Worm (Caenorhabditis elegans) whole organism, L4/young adult: ENCODE data around the gene C30G7.3.

ENCODE experiments used
- W03F9.2 ChIP-seq: fragments of 150-350 bp; optimal IDR thresholded peaks from 2 replicates; lab custom pipeline; 2014; ENCODE audit warnings: missing biosample characterization, missing genetic modification characterization
- dao-5 ChIP-seq: sonication (generic microtip); optimal IDR thresholded peaks from 2 replicates; lab custom pipeline; 2016; ENCODE audit warnings: missing genotype, missing genetic modification characterization, moderate library complexity, missing compliant biosample characterization
- him-1 ChIP-seq: sonication (generic microtip); optimal IDR thresholded peaks from 2 replicates; lab custom pipeline; 2016; ENCODE audit warnings: missing genotype, missing genetic modification reagents, missing genetic modification characterization, missing compliant biosample characterization

The C30G7.3 gene

ce11 chrV:14900905-14901304 lies 44.6 kb downstream of the C30G7.3 start:
- TF ChIP-seq W03F9.2 (no peak), him-1 (tag; lab: Kevin White, UChicago) (no peak), dao-5 (no peak)

ce11 chrV:14899545-14899944 lies 46.0 kb downstream of the C30G7.3 start, which contains the start of gene H12D21.10:
H12D21.10 (plus strand) TSS chrV:14899804.
- TF ChIP-seq dao-5 (no peak), him-1 (tag; lab: Kevin White, UChicago) (no peak), W03F9.2 (no peak)

- no peak for TF ChIP-seq dao-5
- TF ChIP-seq W03F9.2, result no peak
- TF ChIP-seq him-1 (tag; lab: Kevin White, UChicago), result no peak
Observed at ce11 chrV:14897731-14898130, 47.8 kb downstream of the C30G7.3 start, which contains the start of gene H12D21.6. H12D21.6 (minus strand) TSS chrV:14897831.

- no peak for TF ChIP-seq him-1 (tag; lab: Kevin White, UChicago)
- TF ChIP-seq dao-5, result no peak
- TF ChIP-seq W03F9.2, result no peak
Observed at ce11 chrV:14895557-14895956, 49.9 kb downstream of the C30G7.3 start, which contains the start of gene mpst-3. mpst-3 (plus strand) TSS chrV:14895647.

- TF ChIP-seq dao-5 (no peak), W03F9.2 (no peak), him-1 (tag; lab: Kevin White, UChicago) (no peak)
Observed at ce11 chrV:14893355-14894050, 52.0 kb downstream of the C30G7.3 start, which contains the start of the genes mpst-2 and H12D21.5. mpst-2 (minus strand) TSS chrV:14893455. H12D21.5 (plus strand) TSS chrV:14894000.
